Fruit fly (Drosophila melanogaster) whole organism, wandering third instar larva: ENCODE measurements around the gene CG16890.

Source experiments
- Dif ChIP-seq: fragments of 200-275, 200-300 bp; sonication (Bioruptor generic); optimal IDR thresholded peaks from 2 replicates; lab custom pipeline; 2018; ENCODE audit warnings: missing biosample characterization, missing genetic modification characterization; ENCODE audit not compliant: partially characterized antibody
- HLH106 ChIP-seq: fragments of 200-800 bp; optimal IDR thresholded peaks from 3 replicates; lab custom pipeline; 2019; ENCODE audit warnings: missing biosample characterization, mild to moderate bottlenecking, missing genetic modification characterization, moderate library complexity
- Myc ChIP-seq: fragments of >200 bp; optimal IDR thresholded peaks from 2 replicates; lab custom pipeline; 2017
- br ChIP-seq: fragments of 200-800 bp; sonication (Bioruptor generic); optimal IDR thresholded peaks from 2 replicates; lab custom pipeline; 2016; ENCODE audit warnings: missing biosample characterization, missing genetic modification characterization
- psq ChIP-seq: fragments of 200-800 bp; sonication (Bioruptor generic); optimal IDR thresholded peaks from 3 replicates; lab custom pipeline; 2017; ENCODE audit warnings: missing biosample characterization, mild to moderate bottlenecking, missing genetic modification characterization, moderate library complexity
- usp ChIP-seq: fragments of >200 bp; optimal IDR thresholded peaks from 2 replicates; lab custom pipeline; 2017; ENCODE audit warnings: missing biosample characterization, missing genetic modification characterization

dm6 chr2L:13784155-13784681, at the start of gene CG16890:
- TF ChIP-seq br (GFP tag; lab: Kevin White, UChicago) (no peak), usp (GFP tag; lab: Kevin White, UChicago) (no peak), HLH106 (tag; lab: Kevin White, UChicago) (no peak), psq (GFP tag; lab: Kevin White, UChicago) (no peak), Dif (GFP tag; lab: Kevin White, UChicago) (no peak), Myc (no peak)
